Fruit fly (Drosophila melanogaster) Kc167 (cell line): ENCODE data around the gene CG18749.

Experiments
- Myc ChIP-seq: fragments of >200 bp; optimal IDR thresholded peaks from 2 replicates; lab custom pipeline; 2017; ENCODE audit warnings: missing external identifiers
- Sin3A ChIP-seq: fragments of >200 bp; optimal IDR thresholded peaks from 2 replicates; lab custom pipeline; 2018; ENCODE audit warnings: missing external identifiers
- h ChIP-seq: fragments of >200 bp; optimal IDR thresholded peaks from 3 replicates; lab custom pipeline; 2018; ENCODE audit warnings: missing external identifiers
- insv ChIP-seq: fragments of >200 bp; optimal IDR thresholded peaks from 3 replicates; lab custom pipeline; 2018; ENCODE audit warnings: missing external identifiers
- psq ChIP-seq: fragments of >200 bp; optimal IDR thresholded peaks from 2 replicates; lab custom pipeline; 2017; ENCODE audit warnings: missing external identifiers
- ttk ChIP-seq: sonication (Bioruptor generic); optimal IDR thresholded peaks from 2 replicates; lab custom pipeline; 2017; ENCODE audit warnings: missing external identifiers

The CG18749 gene

dm6 chr3R:8239472-8240301 lies 4.2 kb upstream of the CG18749 start:
- TF ChIP-seq ttk: no peak
- TF ChIP-seq Myc (lab: Kevin White, UChicago): no peak
- no peak for TF ChIP-seq Sin3A (lab: Kevin White, UChicago)
- TF ChIP-seq insv (lab: Kevin White, UChicago): no peak
- no peak for TF ChIP-seq psq (lab: Kevin White, UChicago)
- TF ChIP-seq h (lab: Kevin White, UChicago): no peak

- TF ChIP-seq ttk (no peak), h (lab: Kevin White, UChicago) (no peak), Myc (lab: Kevin White, UChicago) (no peak), psq (lab: Kevin White, UChicago) (no peak), insv (lab: Kevin White, UChicago) (no peak)
Measured at dm6 chr3R:8240302-8240682, 3.6 kb upstream of the CG18749 start, which contains the start of gene Ada2b. Gene Ada2b, minus strand, starts transcription at chr3R:8240515.

- TF ChIP-seq psq (lab: Kevin White, UChicago) (no peak), Sin3A (lab: Kevin White, UChicago) (no peak), Myc (lab: Kevin White, UChicago) (no peak), ttk (no peak), insv (lab: Kevin White, UChicago) (no peak), h (lab: Kevin White, UChicago) (no peak)
Measured at dm6 chr3R:8248138-8248537, 4.3 kb downstream of the CG18749 start, which contains the start of gene CG15864. Gene CG15864, plus strand, starts transcription at chr3R:8248438.

- TF ChIP-seq psq (lab: Kevin White, UChicago) (no peak), Myc (lab: Kevin White, UChicago) (no peak), insv (lab: Kevin White, UChicago) (no peak), Sin3A (lab: Kevin White, UChicago) (no peak), h (lab: Kevin White, UChicago) (no peak), ttk (no peak)
Measured at dm6 chr3R:8250166-8250733, 6.4 kb downstream of the CG18749 start, which contains the start of gene mtg. Gene mtg, plus strand, starts transcription at chr3R:8250497.

- TF ChIP-seq insv (lab: Kevin White, UChicago): no peak
Measured at dm6 chr3R:8251532-8251931, 7.7 kb downstream of the CG18749 start.

dm6 chr3R:8254347-8254746 lies 10.5 kb downstream of the CG18749 start:
- TF ChIP-seq ttk: no peak
- no peak for TF ChIP-seq Sin3A (lab: Kevin White, UChicago)
- no peak for TF ChIP-seq h (lab: Kevin White, UChicago)
- TF ChIP-seq Myc (lab: Kevin White, UChicago): no peak
- no peak for TF ChIP-seq psq (lab: Kevin White, UChicago)
- no peak for TF ChIP-seq insv (lab: Kevin White, UChicago)

- TF ChIP-seq h (lab: Kevin White, UChicago) (no peak), Myc (lab: Kevin White, UChicago) (no peak), psq (lab: Kevin White, UChicago) (no peak), insv (lab: Kevin White, UChicago) (no peak), Sin3A (lab: Kevin White, UChicago) (no peak), ttk (no peak)
Measured at dm6 chr3R:8256040-8256439, 12.2 kb downstream of the CG18749 start.

- TF ChIP-seq h (lab: Kevin White, UChicago): no peak
- no peak for TF ChIP-seq psq (lab: Kevin White, UChicago)
- no peak for TF ChIP-seq ttk
- no peak for TF ChIP-seq insv (lab: Kevin White, UChicago)
- TF ChIP-seq Myc (lab: Kevin White, UChicago): no peak
- no peak for TF ChIP-seq Sin3A (lab: Kevin White, UChicago)
Measured at dm6 chr3R:8261634-8262033, 17.8 kb downstream of the CG18749 start.

- no peak for TF ChIP-seq ttk
- TF ChIP-seq h (lab: Kevin White, UChicago): no peak
- TF ChIP-seq Myc (lab: Kevin White, UChicago): no peak
- no peak for TF ChIP-seq insv (lab: Kevin White, UChicago)
Measured at dm6 chr3R:8264302-8265080, 20.6 kb downstream of the CG18749 start, which contains the start of the genes RPA1 and Mcm2. Gene RPA1, minus strand, starts transcription at chr3R:8264451. Gene Mcm2, plus strand, starts transcription at chr3R:8264970.

- TF ChIP-seq psq (lab: Kevin White, UChicago): no peak
- no peak for TF ChIP-seq insv (lab: Kevin White, UChicago)
- TF ChIP-seq ttk: no peak
- TF ChIP-seq Sin3A (lab: Kevin White, UChicago): no peak
Measured at dm6 chr3R:8269740-8270139, 25.9 kb downstream of the CG18749 start, which contains the start of gene CG9630. Gene CG9630, minus strand, starts transcription at chr3R:8269896.

dm6 chr3R:8272573-8273165 lies 28.8 kb downstream of the CG18749 start:
- TF ChIP-seq Myc (lab: Kevin White, UChicago) (no peak), insv (lab: Kevin White, UChicago) (no peak), Sin3A (lab: Kevin White, UChicago) (no peak), psq (lab: Kevin White, UChicago) (no peak), h (lab: Kevin White, UChicago) (no peak), ttk (no peak)
